Fruit fly (Drosophila melanogaster): ENCODE data around the gene sfl.

- no peak for TF ChIP-seq Sox15 (GFP tag; optimal IDR thresholded peaks at IDR 0.05)
- TF ChIP-seq Blimp-1 (GFP tag; optimal IDR thresholded peaks at IDR 0.05) = no peak
- no peak for TF ChIP-seq CG11294 (GFP tag; IDR thresholded peaks at IDR 0.05)
- peak; percentile 3 for TF ChIP-seq OdsH (GFP tag; optimal IDR thresholded peaks at IDR 0.05)
- no peak for TF ChIP-seq CG1621 (tag; optimal IDR thresholded peaks at IDR 0.05)
- TF ChIP-seq CG31627 (GFP tag; optimal IDR thresholded peaks at IDR 0.05) = peak; percentile 39
- TF ChIP-seq acj6 (GFP tag; optimal IDR thresholded peaks at IDR 0.05) = no peak
- TF ChIP-seq Ets21C (GFP tag; optimal IDR thresholded peaks at IDR 0.05) = peak; percentile 4
- no peak for TF ChIP-seq CG6854 (GFP tag; optimal IDR thresholded peaks at IDR 0.05)
- TF ChIP-seq Met (GFP tag; optimal IDR thresholded peaks at IDR 0.05) = no peak
- peak; percentile 7 for TF ChIP-seq lz (GFP tag; optimal IDR thresholded peaks at IDR 0.05)
- no peak for TF ChIP-seq CG16779 (tag; optimal IDR thresholded peaks at IDR 0.05)
Observed at dm6 chr3L:6494928-6495806, at the start of gene sfl, which contains the start of gene Vps8.

Data from whole organism, prepupa.